Fruit fly (Drosophila melanogaster) whole organism, embryonic: ENCODE data around the gene RhoGAP18B.
A peak's percentile ranks its signal among the peaks of the same experiment; 100 is the strongest.

Experiments used
- Abd-B ChIP-seq: fragments of 200-800 bp; sonication (Bioruptor generic); optimal IDR thresholded peaks from 2 replicates; lab custom pipeline; 2018; ENCODE audit warnings: missing biosample characterization, mild to moderate bottlenecking, missing genetic modification characterization, moderate library complexity
- BEAF-32 ChIP-seq: fragments of 200-800 bp; sonication (Bioruptor generic); optimal IDR thresholded peaks from 3 replicates; lab custom pipeline; 2017; ENCODE audit warnings: missing biosample characterization, missing genetic modification characterization, mild to moderate bottlenecking, moderate library complexity, missing genetic modification reagents
- Bteb2 ChIP-seq: fragments of 200-800 bp; sonication (Bioruptor generic); optimal IDR thresholded peaks from 2 replicates; lab custom pipeline; 2016; ENCODE audit warnings: missing biosample characterization, missing genetic modification characterization
- CG13894 ChIP-seq: fragments of 200-800 bp; sonication (Bioruptor generic); optimal IDR thresholded peaks from 3 replicates; lab custom pipeline; 2018; ENCODE audit warnings: missing biosample characterization, mild to moderate bottlenecking, missing genetic modification characterization, moderate library complexity
- CG16815 ChIP-seq: fragments of 200-800 bp; sonication (Bioruptor generic); optimal IDR thresholded peaks from 3 replicates; lab custom pipeline; 2017; ENCODE audit warnings: missing biosample characterization, mild to moderate bottlenecking, missing genetic modification characterization
- CG17568 ChIP-seq: fragments of 200-800 bp; sonication (Bioruptor generic); optimal IDR thresholded peaks from 2 replicates; lab custom pipeline; 2018; ENCODE audit warnings: missing biosample characterization, mild to moderate bottlenecking, missing genetic modification characterization, moderate library complexity
- CG3281 ChIP-seq: fragments of 200-800 bp; sonication (Bioruptor generic); optimal IDR thresholded peaks from 3 replicates; lab custom pipeline; 2017; ENCODE audit warnings: missing biosample characterization, mild to moderate bottlenecking, missing genetic modification characterization
- CG5180 ChIP-seq: fragments of 200-800 bp; sonication (Bioruptor generic); optimal IDR thresholded peaks from 3 replicates; lab custom pipeline; 2017; ENCODE audit warnings: missing biosample characterization, missing genetic modification characterization, mild to moderate bottlenecking, moderate library complexity, missing genetic modification reagents
- CG7987 ChIP-seq: fragments of 200-800 bp; sonication (Bioruptor generic); optimal IDR thresholded peaks from 2 replicates; lab custom pipeline; 2018; ENCODE audit warnings: missing biosample characterization, mild to moderate bottlenecking, missing genetic modification characterization, moderate library complexity
- CG8388 ChIP-seq: fragments of 200-800 bp; sonication (Bioruptor generic); optimal IDR thresholded peaks from 2 replicates; lab custom pipeline; 2019; ENCODE audit warnings: missing biosample characterization, mild to moderate bottlenecking, missing genetic modification characterization, moderate library complexity
- Chrac-16 ChIP-seq: fragments of 200-800 bp; sonication (Bioruptor generic); optimal IDR thresholded peaks from 3 replicates; lab custom pipeline; 2016; ENCODE audit warnings: missing biosample characterization, missing genetic modification characterization
- Drgx ChIP-seq: fragments of 200-800 bp; sonication (Bioruptor generic); IDR thresholded peaks from 2 replicates; pipeline ENCODE4 v1.3.6; 2022; ENCODE audit warnings: missing biosample characterization, missing genetic modification characterization
- Hsf ChIP-seq: fragments of 200-800 bp; sonication (Bioruptor generic); optimal IDR thresholded peaks from 3 replicates; lab custom pipeline; 2016; ENCODE audit warnings: missing biosample characterization, missing genetic modification characterization
- ab ChIP-seq: fragments of 200-800 bp; sonication (Bioruptor generic); optimal IDR thresholded peaks from 2 replicates; lab custom pipeline; 2016; ENCODE audit warnings: missing biosample characterization, missing genetic modification characterization
- ac ChIP-seq: fragments of 200-800 bp; sonication (Bioruptor generic); optimal IDR thresholded peaks from 3 replicates; lab custom pipeline; 2017; ENCODE audit warnings: missing biosample characterization, mild to moderate bottlenecking, missing genetic modification characterization
- crol ChIP-seq: fragments of 200-800 bp; sonication (Bioruptor generic); IDR thresholded peaks from 2 replicates; pipeline ENCODE4 v1.3.6; 2022; ENCODE audit warnings: missing biosample characterization, missing genetic modification characterization
- dpn ChIP-seq, 2 experiments: fragments of 200-800 bp; sonication (Bioruptor generic); optimal IDR thresholded peaks; 3 replicates each; lab custom pipeline; 2016; ENCODE audit warnings: missing biosample characterization in 2 of 2, missing genetic modification characterization in 2 of 2
- ewg ChIP-seq: fragments of 200-800 bp; sonication (Bioruptor generic); optimal IDR thresholded peaks from 3 replicates; lab custom pipeline; 2017; ENCODE audit warnings: mild to moderate bottlenecking, missing biosample characterization, missing genetic modification reagents, missing genetic modification characterization
- row ChIP-seq: fragments of 200-800 bp; sonication (Bioruptor generic); IDR thresholded peaks from 3 replicates; pipeline ENCODE4 v1.3.6; 2022; ENCODE audit warnings: missing biosample characterization, missing genetic modification characterization
- schlank ChIP-seq: fragments of 200-800 bp; sonication (Bioruptor generic); optimal IDR thresholded peaks from 2 replicates; lab custom pipeline; 2018; ENCODE audit warnings: missing biosample characterization, mild to moderate bottlenecking, missing genetic modification characterization
- scrt ChIP-seq: fragments of 200-800 bp; sonication (Bioruptor generic); optimal IDR thresholded peaks from 2 replicates; lab custom pipeline; 2018; ENCODE audit warnings: missing biosample characterization, mild to moderate bottlenecking, missing genetic modification characterization, moderate library complexity
- stc ChIP-seq: fragments of 200-800 bp; sonication (Bioruptor generic); IDR thresholded peaks from 2 replicates; pipeline ENCODE4 v1.3.6; 2022; ENCODE audit warnings: missing biosample characterization, missing genetic modification characterization

RhoGAP18B gene

DNA sequence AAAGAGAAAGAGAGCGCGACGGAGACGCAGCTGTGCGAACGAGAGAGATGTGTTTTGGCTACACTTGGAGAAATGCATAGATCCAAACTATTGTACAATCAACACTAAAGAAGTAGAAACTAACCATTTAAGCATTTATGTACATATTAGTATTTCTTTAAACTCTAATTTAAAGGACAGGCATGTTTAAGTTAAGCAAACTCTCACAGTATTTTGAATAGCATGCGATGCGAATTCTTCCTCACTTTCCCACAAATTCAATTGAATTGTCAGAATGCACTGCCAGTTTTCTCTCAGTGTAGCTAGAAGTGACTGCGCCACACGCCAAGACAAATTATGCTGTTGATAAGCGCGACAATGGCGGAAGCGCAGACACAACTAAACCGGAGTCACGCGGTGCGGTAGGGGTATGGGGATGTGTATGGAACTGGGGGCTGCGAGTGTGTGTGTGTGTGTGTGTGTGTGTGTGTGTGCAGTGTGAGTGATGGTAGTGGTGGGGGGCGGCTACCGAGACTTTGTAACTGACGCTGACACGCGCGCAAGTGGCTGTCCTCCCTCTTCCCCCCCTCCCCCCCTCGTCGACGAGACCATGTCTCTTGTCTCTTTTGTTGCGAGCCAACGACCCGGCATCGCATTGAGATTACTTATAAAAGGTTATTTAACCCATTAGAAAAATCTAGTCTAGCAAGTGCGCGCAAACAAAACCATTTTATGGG, 59.9 kb downstream of the RhoGAP18B start (continued):
- TF ChIP-seq CG17568, result no peak
- peak; percentile 33 for TF ChIP-seq CG3281 (GFP tag; lab: Kevin White, UChicago)
- TF ChIP-seq Bteb2 (GFP tag; lab: Kevin White, UChicago), result no peak
- TF ChIP-seq Abd-B (GFP tag; lab: Kevin White, UChicago), result peak; percentile 56
- no peak for TF ChIP-seq CG7987 (GFP tag; lab: Kevin White, UChicago)
- peak; percentile 12 for TF ChIP-seq Chrac-16 (GFP tag; lab: Kevin White, UChicago)
- TF ChIP-seq ac (GFP tag; lab: Kevin White, UChicago), result no peak
- TF ChIP-seq row (GFP tag; lab: Robert Waterston, UW), result peak; percentile 54
- TF ChIP-seq Hsf (GFP tag; lab: Kevin White, UChicago), result peak; percentile 23
- TF ChIP-seq ewg, result peak; percentile 10
- no peak for TF ChIP-seq CG13894 (tag; lab: Kevin White, UChicago)
- peak; percentile 4 to 14 for TF ChIP-seq dpn (GFP tag; optimal IDR thresholded peaks at IDR 0.05; lab: Kevin White, UChicago)
- TF ChIP-seq Drgx (GFP tag; lab: Robert Waterston, UW), result 0 out of 2 replicates have a peak, but pooled peaks have one; percentile 17
- peak; percentile 40 for TF ChIP-seq scrt (GFP tag; lab: Kevin White, UChicago)
- no peak for TF ChIP-seq ab (GFP tag; lab: Kevin White, UChicago)
- TF ChIP-seq CG8388 (GFP tag; lab: Kevin White, UChicago), result peak; percentile 19

DNA sequence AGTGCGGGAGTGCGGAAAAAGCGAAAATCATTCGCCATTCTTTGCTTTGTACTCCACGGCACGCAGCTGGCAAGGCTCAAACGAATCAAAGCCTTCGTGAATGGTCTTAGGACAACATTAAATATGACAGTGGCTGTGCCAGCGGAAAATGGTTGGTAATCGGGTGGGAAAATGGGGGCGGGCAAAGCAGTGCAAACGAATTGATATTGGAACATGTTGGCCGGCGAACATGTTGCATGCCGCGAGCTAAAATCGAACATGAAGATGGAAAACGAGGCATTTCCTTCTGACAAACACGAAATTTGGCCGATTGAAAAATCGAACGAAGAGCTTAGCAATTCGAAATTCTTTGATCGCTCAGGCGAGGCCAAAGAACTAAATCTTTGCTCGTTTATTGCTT, 70.7 kb downstream of the RhoGAP18B start:
- TF ChIP-seq stc (GFP tag; lab: Robert Waterston, UW), result no peak
- no peak for TF ChIP-seq crol (GFP tag; lab: Robert Waterston, UW)
- TF ChIP-seq BEAF-32, result no peak
- no peak for TF ChIP-seq schlank (tag; lab: Kevin White, UChicago)
- TF ChIP-seq CG16815 (GFP tag; lab: Kevin White, UChicago), result no peak
- peak; percentile 95 for TF ChIP-seq CG5180 (GFP tag; lab: Kevin White, UChicago)
